Worm (Caenorhabditis elegans) whole organism, late embryonic: ENCODE data around the gene Y17G7B.3.

Experiments used
- K02D7.2 ChIP-seq: sonication (generic microtip); optimal IDR thresholded peaks from 2 replicates; lab custom pipeline; 2017; ENCODE audit warnings: mild to moderate bottlenecking, missing genetic modification characterization, missing compliant biosample characterization
- Y22D7AL.16 ChIP-seq: sonication (generic microtip); optimal IDR thresholded peaks from 2 replicates; lab custom pipeline; 2016; ENCODE audit warnings: missing genetic modification characterization, missing compliant biosample characterization
- ceh-14 ChIP-seq: sonication (generic microtip); optimal IDR thresholded peaks from 2 replicates; lab custom pipeline; 2016; ENCODE audit warnings: missing genotype, missing genetic modification characterization, missing compliant biosample characterization
- ceh-18 ChIP-seq: sonication (generic microtip); optimal IDR thresholded peaks from 2 replicates; lab custom pipeline; 2016; ENCODE audit warnings: missing genetic modification characterization, missing compliant biosample characterization
- ceh-22 ChIP-seq: sonication (generic microtip); optimal IDR thresholded peaks from 2 replicates; lab custom pipeline; 2017; ENCODE audit warnings: missing biosample characterization, missing genetic modification characterization
- ceh-24 ChIP-seq: sonication (generic microtip); optimal IDR thresholded peaks from 2 replicates; lab custom pipeline; 2016; ENCODE audit warnings: mild to moderate bottlenecking, missing genetic modification characterization, missing compliant biosample characterization
- ceh-31 ChIP-seq: sonication (generic microtip); optimal IDR thresholded peaks from 2 replicates; lab custom pipeline; 2016; ENCODE audit warnings: missing genetic modification characterization, missing compliant biosample characterization
- ceh-6 ChIP-seq: fragments of 200-800 bp; sonication (Bioruptor generic); optimal IDR thresholded peaks from 2 replicates; lab custom pipeline; 2018; ENCODE audit warnings: mild to moderate bottlenecking, missing genetic modification characterization, missing compliant biosample characterization
- eyg-1 ChIP-seq: sonication (generic microtip); optimal IDR thresholded peaks from 2 replicates; lab custom pipeline; 2016; ENCODE audit warnings: missing genotype, missing genetic modification characterization, missing compliant biosample characterization
- gmeb-2 ChIP-seq: sonication (generic microtip); optimal IDR thresholded peaks from 2 replicates; lab custom pipeline; 2016; ENCODE audit warnings: missing genetic modification characterization, inconsistent platforms, missing compliant biosample characterization
- hlh-15 ChIP-seq: sonication (generic microtip); optimal IDR thresholded peaks from 2 replicates; lab custom pipeline; 2016; ENCODE audit warnings: missing genetic modification characterization, missing compliant biosample characterization
- nfya-1 ChIP-seq: sonication (generic microtip); optimal IDR thresholded peaks from 2 replicates; lab custom pipeline; 2017; ENCODE audit warnings: missing genetic modification characterization, mild to moderate bottlenecking, missing compliant biosample characterization, antibody characterized with exemption, moderate library complexity
- nhr-232 ChIP-seq: sonication (generic microtip); optimal IDR thresholded peaks from 2 replicates; lab custom pipeline; 2016; ENCODE audit warnings: missing genetic modification characterization, missing compliant biosample characterization
- rnt-1 ChIP-seq: sonication (generic microtip); optimal IDR thresholded peaks from 2 replicates; lab custom pipeline; 2016; ENCODE audit warnings: missing genetic modification characterization, missing compliant biosample characterization
- sdc-2 ChIP-seq: sonication (generic microtip); optimal IDR thresholded peaks from 2 replicates; lab custom pipeline; 2016; ENCODE audit warnings: missing genotype, missing genetic modification characterization, missing compliant biosample characterization
- tbx-2 ChIP-seq: sonication (generic microtip); optimal IDR thresholded peaks from 2 replicates; lab custom pipeline; 2016; ENCODE audit warnings: missing genetic modification characterization, missing compliant biosample characterization
- unc-42 ChIP-seq: sonication (generic microtip); optimal IDR thresholded peaks from 2 replicates; lab custom pipeline; 2016; ENCODE audit warnings: missing genotype, missing genetic modification characterization, missing compliant biosample characterization
- unc-55 ChIP-seq: sonication (generic microtip); optimal IDR thresholded peaks from 2 replicates; lab custom pipeline; 2017; ENCODE audit warnings: missing biosample characterization, missing genetic modification reagents, missing genetic modification characterization

The Y17G7B.3 gene

ce11 chrII:12040167-12040566 is 51.3 kb downstream of the Y17G7B.3 start:
- peak; percentile 62 for TF ChIP-seq sdc-2 (tag; lab: Kevin White, UChicago)
- TF ChIP-seq unc-42 (tag; lab: Kevin White, UChicago), result peak; percentile 79
- no peak for TF ChIP-seq Y22D7AL.16 (tag; lab: Kevin White, UChicago)
- TF ChIP-seq rnt-1, result no peak
- TF ChIP-seq tbx-2, result peak; percentile 49
- no peak for TF ChIP-seq unc-55
- TF ChIP-seq ceh-31 (tag; lab: Kevin White, UChicago), result peak; percentile 37
- TF ChIP-seq ceh-14 (tag; lab: Kevin White, UChicago), result no peak
- no peak for TF ChIP-seq gmeb-2 (tag; lab: Kevin White, UChicago)
- peak; percentile 30 for TF ChIP-seq ceh-18 (tag; lab: Kevin White, UChicago)
- TF ChIP-seq ceh-24 (tag; lab: Kevin White, UChicago), result no peak
- TF ChIP-seq eyg-1 (tag; lab: Kevin White, UChicago), result no peak
- TF ChIP-seq nfya-1 (tag; lab: Kevin White, UChicago), result peak; percentile 49

- TF ChIP-seq nhr-232, result no peak
- TF ChIP-seq ceh-6 (GFP tag; lab: Kevin White, UChicago), result no peak
- TF ChIP-seq K02D7.2 (tag; lab: Kevin White, UChicago), result no peak
- TF ChIP-seq ceh-22, result no peak
- no peak for TF ChIP-seq hlh-15 (tag; lab: Kevin White, UChicago)
Observed at ce11 chrII:12041116-12041515, 52.3 kb downstream of the Y17G7B.3 start.
